Fruit fly (Drosophila melanogaster) whole organism, embryonic: ENCODE data around the gene Mlp84B.
A peak's percentile ranks its signal among the peaks of the same experiment; 100 is the strongest.

Experiments used
- Antp ChIP-seq: fragments of 200-800 bp; sonication (Bioruptor generic); optimal IDR thresholded peaks from 3 replicates; lab custom pipeline; 2016; ENCODE audit warnings: missing biosample characterization, missing genetic modification characterization
- Atf-2 ChIP-seq: fragments of 200-800 bp; sonication (Bioruptor generic); optimal IDR thresholded peaks from 2 replicates; lab custom pipeline; 2016; ENCODE audit warnings: missing biosample characterization, missing genetic modification characterization
- CG10959 ChIP-seq: fragments of 200-800 bp; sonication (Bioruptor generic); IDR thresholded peaks from 2 replicates; pipeline ENCODE4 v1.3.6; 2022; ENCODE audit warnings: missing biosample characterization, missing genetic modification characterization
- CG11504 ChIP-seq: fragments of 200-800 bp; sonication (Bioruptor generic); optimal IDR thresholded peaks from 3 replicates; lab custom pipeline; 2019; ENCODE audit warnings: missing biosample characterization, mild to moderate bottlenecking, missing genetic modification characterization, moderate library complexity
- CG12104 ChIP-seq: fragments of 200-800 bp; sonication (Bioruptor generic); optimal IDR thresholded peaks from 3 replicates; lab custom pipeline; 2016; ENCODE audit warnings: missing biosample characterization, missing genetic modification characterization
- CG12391 ChIP-seq: fragments of 200-800 bp; sonication (Bioruptor generic); optimal IDR thresholded peaks from 3 replicates; lab custom pipeline; 2018; ENCODE audit warnings: missing biosample characterization, mild to moderate bottlenecking, missing genetic modification characterization, moderate library complexity
- CG12744 ChIP-seq: fragments of 200-800 bp; sonication (Bioruptor generic); optimal IDR thresholded peaks from 2 replicates; lab custom pipeline; 2016; ENCODE audit warnings: missing biosample characterization, missing genetic modification characterization
- CG12769 ChIP-seq: fragments of 200-800 bp; sonication (Bioruptor generic); optimal IDR thresholded peaks from 2 replicates; lab custom pipeline; 2019; ENCODE audit warnings: missing biosample characterization, mild to moderate bottlenecking, missing genetic modification characterization, moderate library complexity
- CG13296 ChIP-seq: fragments of 200-800 bp; sonication (Bioruptor generic); optimal IDR thresholded peaks from 3 replicates; lab custom pipeline; 2018; ENCODE audit warnings: missing biosample characterization, mild to moderate bottlenecking, missing genetic modification characterization
- CG15011 ChIP-seq: fragments of 200-800 bp; sonication (Bioruptor generic); optimal IDR thresholded peaks from 3 replicates; lab custom pipeline; 2018; ENCODE audit warnings: missing biosample characterization, mild to moderate bottlenecking, missing genetic modification characterization
- CG18262 ChIP-seq: fragments of 200-800 bp; optimal IDR thresholded peaks from 3 replicates; lab custom pipeline; 2019; ENCODE audit warnings: missing biosample characterization, mild to moderate bottlenecking, missing genetic modification characterization, moderate library complexity
- CG18619 ChIP-seq: fragments of 200-800 bp; sonication (Bioruptor generic); optimal IDR thresholded peaks from 3 replicates; lab custom pipeline; 2017; ENCODE audit warnings: missing biosample characterization, mild to moderate bottlenecking, missing genetic modification characterization
- CG3065 ChIP-seq: fragments of 200-800 bp; sonication (Bioruptor generic); optimal IDR thresholded peaks from 2 replicates; lab custom pipeline; 2016; ENCODE audit warnings: missing biosample characterization, missing genetic modification characterization
- CG3847 ChIP-seq: fragments of 200-800 bp; sonication (Bioruptor generic); IDR thresholded peaks from 2 replicates; pipeline ENCODE4 v1.3.6; 2022; ENCODE audit warnings: missing biosample characterization, missing genetic modification characterization
- CG6854 ChIP-seq: fragments of 200-800 bp; sonication (Bioruptor generic); optimal IDR thresholded peaks from 3 replicates; lab custom pipeline; 2017; ENCODE audit warnings: missing biosample characterization, mild to moderate bottlenecking, missing genetic modification characterization
- CG7271 ChIP-seq: fragments of 200-800 bp; sonication (Bioruptor generic); optimal IDR thresholded peaks from 2 replicates; lab custom pipeline; 2018; ENCODE audit warnings: missing biosample characterization, mild to moderate bottlenecking, missing genetic modification characterization, moderate library complexity
- CG7556 ChIP-seq: fragments of 200-800 bp; sonication (Bioruptor generic); optimal IDR thresholded peaks from 2 replicates; lab custom pipeline; 2017; ENCODE audit warnings: missing biosample characterization, mild to moderate bottlenecking, missing genetic modification characterization
- CG7963 ChIP-seq: fragments of 200-800 bp; sonication (Bioruptor generic); IDR thresholded peaks from 3 replicates; pipeline ENCODE4 v1.3.6; 2022; ENCODE audit warnings: missing biosample characterization, missing genetic modification characterization; ENCODE audit not compliant: partially characterized antibody
- CG9215 ChIP-seq: fragments of 200-800 bp; sonication (Bioruptor generic); IDR thresholded peaks from 2 replicates; pipeline ENCODE4 v1.3.6; 2022; ENCODE audit warnings: missing biosample characterization, missing genetic modification characterization
- CG9609 ChIP-seq: fragments of 200-800 bp; sonication (Bioruptor generic); optimal IDR thresholded peaks from 3 replicates; lab custom pipeline; 2016; ENCODE audit warnings: missing biosample characterization, missing genetic modification characterization
- CkIIα-i1 ChIP-seq: fragments of 200-800 bp; sonication (Bioruptor generic); IDR thresholded peaks from 2 replicates; pipeline ENCODE4 v1.3.6; 2022; ENCODE audit warnings: missing biosample characterization, missing genetic modification characterization
- D19B ChIP-seq: fragments of 200-800 bp; sonication (Bioruptor generic); optimal IDR thresholded peaks from 2 replicates; lab custom pipeline; 2017; ENCODE audit warnings: missing biosample characterization, mild to moderate bottlenecking, missing genetic modification characterization
- Dref ChIP-seq: fragments of 200-800 bp; sonication (Bioruptor generic); IDR thresholded peaks from 2 replicates; pipeline ENCODE4 v1.3.6; 2022; ENCODE audit warnings: missing biosample characterization, missing genetic modification characterization
- HHEX ChIP-seq: fragments of 200-800 bp; sonication (Bioruptor generic); optimal IDR thresholded peaks from 3 replicates; lab custom pipeline; 2017; ENCODE audit warnings: missing biosample characterization, mild to moderate bottlenecking, missing genetic modification characterization, missing genetic modification reagents
- Hmr ChIP-seq: fragments of 200-800 bp; sonication (Bioruptor generic); optimal IDR thresholded peaks from 3 replicates; lab custom pipeline; 2017; ENCODE audit warnings: mild to moderate bottlenecking, missing biosample characterization, missing genetic modification reagents, missing genetic modification characterization
- Hmx ChIP-seq: fragments of 200-800 bp; sonication (Bioruptor generic); optimal IDR thresholded peaks from 2 replicates; lab custom pipeline; 2016; ENCODE audit warnings: missing biosample characterization, missing genetic modification characterization
- Lhr ChIP-seq: fragments of 200-800 bp; sonication (Bioruptor generic); optimal IDR thresholded peaks from 3 replicates; lab custom pipeline; 2017; ENCODE audit warnings: mild to moderate bottlenecking, missing biosample characterization, missing genetic modification reagents, missing genetic modification characterization
- Mad ChIP-seq: fragments of 200-800 bp; sonication (Bioruptor generic); optimal IDR thresholded peaks from 2 replicates; lab custom pipeline; 2016; ENCODE audit warnings: missing biosample characterization, missing genetic modification characterization
- Rfx ChIP-seq: fragments of 200-800 bp; sonication (Bioruptor generic); IDR thresholded peaks from 2 replicates; pipeline ENCODE4 v1.3.6; 2022; ENCODE audit warnings: missing biosample characterization, missing genetic modification characterization
- Scr ChIP-seq: fragments of 200-800 bp; sonication (Bioruptor generic); IDR thresholded peaks from 2 replicates; pipeline ENCODE4 v1.3.6; 2022; ENCODE audit warnings: missing biosample characterization, missing genetic modification characterization; ENCODE audit not compliant: partially characterized antibody
- Side ChIP-seq: fragments of 200-800 bp; sonication (Bioruptor generic); optimal IDR thresholded peaks from 2 replicates; lab custom pipeline; 2016; ENCODE audit warnings: missing biosample characterization, missing genetic modification characterization
- Six4 ChIP-seq: fragments of 200-800 bp; sonication (Bioruptor generic); optimal IDR thresholded peaks from 2 replicates; lab custom pipeline; 2016; ENCODE audit warnings: missing biosample characterization, missing genetic modification characterization
- Spps ChIP-seq: fragments of 200-800 bp; sonication (Bioruptor generic); optimal IDR thresholded peaks from 2 replicates; lab custom pipeline; 2018; ENCODE audit warnings: missing biosample characterization, mild to moderate bottlenecking, missing genetic modification characterization
- aop ChIP-seq: fragments of 200-800 bp; sonication (Bioruptor generic); IDR thresholded peaks from 2 replicates; pipeline ENCODE4 v1.3.6; 2022; ENCODE audit warnings: missing biosample characterization, missing genetic modification characterization
- bbx ChIP-seq: fragments of 200-800 bp; sonication (Bioruptor generic); IDR thresholded peaks from 2 replicates; pipeline ENCODE4 v1.3.6; 2022; ENCODE audit warnings: missing biosample characterization, missing genetic modification characterization; ENCODE audit not compliant: partially characterized antibody
- crp ChIP-seq, 2 experiments: fragments of 200-800 bp; sonication (Bioruptor generic); optimal IDR thresholded peaks; 2 replicates in 1 of 2; 3 replicates in 1 of 2; lab custom pipeline; 2017; ENCODE audit warnings: missing biosample characterization in 2 of 2, missing genetic modification characterization in 2 of 2, mild to moderate bottlenecking in 1 of 2, moderate library complexity in 1 of 2
- dati ChIP-seq: fragments of 200-800 bp; sonication (Bioruptor generic); IDR thresholded peaks from 2 replicates; pipeline ENCODE4 v1.3.6; 2022; ENCODE audit warnings: missing biosample characterization, missing genetic modification characterization
- dysf ChIP-seq: fragments of 200-800 bp; sonication (Bioruptor generic); IDR thresholded peaks from 3 replicates; pipeline ENCODE4 v1.3.6; 2022; ENCODE audit warnings: missing biosample characterization, missing genetic modification characterization
- en ChIP-seq: fragments of 200-800 bp; sonication (Bioruptor generic); optimal IDR thresholded peaks from 2 replicates; lab custom pipeline; 2016; ENCODE audit warnings: missing biosample characterization, missing genetic modification characterization
- ind ChIP-seq: fragments of 200-800 bp; sonication (Bioruptor generic); optimal IDR thresholded peaks from 3 replicates; lab custom pipeline; 2016; ENCODE audit warnings: missing biosample characterization, missing genetic modification characterization
- luna ChIP-seq: fragments of 200-800 bp; sonication (Bioruptor generic); optimal IDR thresholded peaks from 2 replicates; lab custom pipeline; 2016; ENCODE audit warnings: missing biosample characterization, missing genetic modification characterization
- onecut ChIP-seq: fragments of 200-800 bp; sonication (Bioruptor generic); IDR thresholded peaks from 2 replicates; pipeline ENCODE4 v1.3.6; 2022; ENCODE audit warnings: missing biosample characterization, missing genetic modification characterization
- org-1 ChIP-seq: fragments of 200-800 bp; sonication (Bioruptor generic); optimal IDR thresholded peaks from 2 replicates; lab custom pipeline; 2017; ENCODE audit warnings: missing biosample characterization, missing genetic modification characterization
- pum ChIP-seq: fragments of 200-800 bp; sonication (Bioruptor generic); optimal IDR thresholded peaks from 2 replicates; lab custom pipeline; 2016; ENCODE audit warnings: missing biosample characterization, missing genetic modification characterization
- sc ChIP-seq, 3 experiments: fragments of >200 bp in 2 of 3; fragments of 200-800 bp in 1 of 3; sonication (Bioruptor generic) in 1 of 3; optimal IDR thresholded peaks; 2 replicates in 2 of 3; 3 replicates in 1 of 3; lab custom pipeline; 2017; ENCODE audit warnings: mild to moderate bottlenecking in 1 of 3, missing biosample characterization in 1 of 3, missing genetic modification characterization in 1 of 3, missing genetic modification reagents in 1 of 3
- sens-2 ChIP-seq: fragments of 200-800 bp; sonication (Bioruptor generic); IDR thresholded peaks from 2 replicates; pipeline ENCODE4 v1.3.6; 2022; ENCODE audit warnings: missing biosample characterization, missing genetic modification characterization
- sima ChIP-seq: fragments of 200-800 bp; sonication (Bioruptor generic); optimal IDR thresholded peaks from 2 replicates; lab custom pipeline; 2016; ENCODE audit warnings: missing biosample characterization, missing genetic modification characterization
- slbo ChIP-seq: fragments of 200-800 bp; sonication (Bioruptor generic); IDR thresholded peaks from 2 replicates; pipeline ENCODE4 v1.3.6; 2022; ENCODE audit warnings: missing biosample characterization, missing genetic modification characterization
- twi ChIP-seq: fragments of 200-800 bp; optimal IDR thresholded peaks from 2 replicates; lab custom pipeline; 2019; ENCODE audit warnings: missing biosample characterization, mild to moderate bottlenecking, missing genetic modification characterization, moderate library complexity
- tx ChIP-seq: fragments of 200-800 bp; sonication (Bioruptor generic); optimal IDR thresholded peaks from 2 replicates; lab custom pipeline; 2016; ENCODE audit warnings: missing biosample characterization, missing genetic modification characterization
- zf30C ChIP-seq: fragments of 200-800 bp; sonication (Bioruptor generic); optimal IDR thresholded peaks from 3 replicates; lab custom pipeline; 2018; ENCODE audit warnings: missing biosample characterization, mild to moderate bottlenecking, missing genetic modification characterization

The Mlp84B gene

dm6 chr3R:7090337-7090830 is 27.1 kb downstream of the Mlp84B start (continued):
- TF ChIP-seq CG7963 (no peak), Dref (GFP tag; lab: Robert Waterston, UW) (no peak), Rfx (peak; percentile 23; the same call in 1 of the 2 replicates), tx (GFP tag; lab: Kevin White, UChicago) (no peak), crp (GFP tag; optimal IDR thresholded peaks at IDR 0.05; lab: Kevin White, UChicago) (no peak), pum (no peak), CG12769 (tag; lab: Kevin White, UChicago) (no peak), CG9215 (GFP tag; lab: Robert Waterston, UW) (no peak), Spps (tag; lab: Kevin White, UChicago) (no peak), luna (GFP tag; lab: Kevin White, UChicago) (no peak), onecut (GFP tag; lab: Robert Waterston, UW) (peak; percentile 35; the same call in 1 of the 2 replicates), twi (no peak), Six4 (no peak), D19B (GFP tag; lab: Kevin White, UChicago) (no peak), Mad (GFP tag; lab: Kevin White, UChicago) (no peak), CG9609 (GFP tag; lab: Kevin White, UChicago) (no peak), zf30C (peak; percentile 52), org-1 (GFP tag; lab: Kevin White, UChicago) (no peak), CG12744 (GFP tag; lab: Kevin White, UChicago) (no peak), en (GFP tag; lab: Kevin White, UChicago) (no peak), CG10959 (GFP tag; lab: Robert Waterston, UW) (no peak), sens-2 (GFP tag; lab: Robert Waterston, UW) (no peak), CG18262 (tag; lab: Kevin White, UChicago) (no peak), CG15011 (no peak), HHEX (no peak), CG11504 (no peak), dysf (GFP tag; lab: Robert Waterston, UW) (0 out of 3 replicates have a peak, but pooled peaks have one; percentile 7), aop (GFP tag; lab: Robert Waterston, UW) (no peak), Scr (GFP tag; lab: Robert Waterston, UW) (no peak), Lhr (GFP tag; lab: Kevin White, UChicago) (no peak), ind (no peak), dati (GFP tag; lab: Robert Waterston, UW) (no peak), CG13296 (GFP tag; lab: Kevin White, UChicago) (peak; percentile 3), Side (GFP tag; lab: Kevin White, UChicago) (no peak), sima (GFP tag; lab: Kevin White, UChicago) (no peak), CG3065 (GFP tag; lab: Kevin White, UChicago) (no peak), Hmx (GFP tag; lab: Kevin White, UChicago) (no peak), CG12104 (GFP tag; lab: Kevin White, UChicago) (no peak), sc (optimal IDR thresholded peaks at IDR 0.05; lab: Kevin White, UChicago) (no peak), sc (GFP tag; optimal IDR thresholded peaks at IDR 0.05; lab: Kevin White, UChicago) (no peak), CkIIα-i1 (no peak), CG6854 (GFP tag; lab: Kevin White, UChicago) (peak; percentile 31), Hmr (no peak), CG3847 (GFP tag; lab: Robert Waterston, UW) (no peak), Atf-2 (GFP tag; lab: Kevin White, UChicago) (no peak), CG7271 (tag; lab: Kevin White, UChicago) (no peak), slbo (no peak), Antp (no peak), CG7556 (GFP tag; lab: Kevin White, UChicago) (no peak), CG12391 (tag; lab: Kevin White, UChicago) (no peak), CG18619 (GFP tag; lab: Kevin White, UChicago) (no peak), bbx (GFP tag; lab: Robert Waterston, UW) (no peak)
